Worm (Caenorhabditis elegans) whole organism, L4/young adult: ENCODE data around the gene F01D5.3.

Experiments
- W03F9.2 ChIP-seq: fragments of 150-350 bp; optimal IDR thresholded peaks from 2 replicates; lab custom pipeline; 2014; ENCODE audit warnings: missing biosample characterization, missing genetic modification characterization
- dao-5 ChIP-seq: sonication (generic microtip); optimal IDR thresholded peaks from 2 replicates; lab custom pipeline; 2016; ENCODE audit warnings: missing genotype, missing genetic modification characterization, moderate library complexity, missing compliant biosample characterization
- him-1 ChIP-seq: sonication (generic microtip); optimal IDR thresholded peaks from 2 replicates; lab custom pipeline; 2016; ENCODE audit warnings: missing genotype, missing genetic modification reagents, missing genetic modification characterization, missing compliant biosample characterization

Gene F01D5.3

DNA sequence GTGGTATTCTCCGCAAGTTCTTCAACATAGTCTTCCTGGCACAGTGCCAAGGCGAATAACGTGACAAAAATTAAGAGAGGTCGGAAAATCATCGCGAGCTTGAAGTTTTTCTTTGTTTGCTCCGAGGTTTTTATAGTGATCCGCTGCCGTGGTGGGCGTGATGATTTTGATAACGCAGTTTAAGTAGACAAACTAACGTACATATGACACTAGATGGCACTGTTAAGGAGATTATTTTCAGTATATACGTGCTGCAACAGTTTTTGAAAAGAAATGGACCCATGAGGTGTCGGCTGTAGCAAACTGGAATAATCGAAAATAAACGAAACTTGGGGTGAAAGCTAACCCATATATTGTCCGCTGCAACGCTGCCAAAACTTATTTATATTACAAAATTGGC is 2.3 kb upstream of the F01D5.3 start, which contains the start of gene F01D5.5:
Gene F01D5.5, minus strand, starts transcription at position 101 of the 400 bp plus-strand sequence.
- no peak for TF ChIP-seq W03F9.2 (tag; lab: Kevin White, UChicago)
- TF ChIP-seq dao-5 (tag; lab: Kevin White, UChicago), result no peak
- no peak for TF ChIP-seq him-1 (tag; lab: Kevin White, UChicago)

DNA sequence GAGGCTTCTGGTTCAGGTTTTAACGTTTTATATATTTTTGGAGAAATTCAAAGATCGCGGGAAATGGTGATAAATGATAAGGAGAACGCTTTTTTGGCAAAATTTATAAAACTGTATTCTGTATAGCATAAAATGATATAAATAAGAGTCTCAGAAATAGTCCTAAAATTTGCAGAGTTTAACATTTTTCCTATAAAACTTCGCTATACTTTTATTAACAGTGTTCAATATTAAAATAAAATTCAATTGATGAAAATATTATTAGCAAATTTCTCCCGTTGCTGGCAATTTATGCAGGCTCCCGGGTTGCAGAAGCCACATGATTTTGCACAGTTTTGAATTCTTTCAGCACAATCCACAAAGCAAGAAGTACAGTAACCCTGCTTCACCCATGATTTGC is 980 bp downstream of the F01D5.3 start, which contains the start of gene F01D5.2:
Gene F01D5.2, minus strand, starts transcription at position 101 of the 400 bp plus-strand sequence.
- TF ChIP-seq him-1 (tag; lab: Kevin White, UChicago), result no peak
- no peak for TF ChIP-seq W03F9.2 (tag; lab: Kevin White, UChicago)
- TF ChIP-seq dao-5 (tag; lab: Kevin White, UChicago), result no peak

DNA sequence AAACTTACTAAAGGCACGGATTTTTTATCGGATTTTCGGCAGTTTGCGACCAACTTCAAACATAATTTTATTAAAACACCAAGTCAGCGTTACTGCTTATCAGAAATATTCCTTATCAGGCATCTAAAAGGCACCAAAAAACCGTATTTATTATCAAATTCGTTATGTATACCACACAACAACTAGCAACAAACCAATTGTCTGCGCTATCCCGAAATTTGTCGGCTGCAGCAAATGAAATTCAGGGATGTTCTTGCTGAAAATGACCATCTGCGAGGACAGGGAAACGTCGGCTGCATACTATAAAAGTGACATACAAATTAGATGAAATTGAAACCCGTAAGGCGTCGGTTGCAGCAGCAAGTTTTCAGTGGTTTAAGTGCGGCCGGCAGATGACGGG is 2.0 kb downstream of the F01D5.3 start:
- TF ChIP-seq him-1 (tag; lab: Kevin White, UChicago) (no peak), dao-5 (tag; lab: Kevin White, UChicago) (no peak), W03F9.2 (tag; lab: Kevin White, UChicago) (no peak)

DNA sequence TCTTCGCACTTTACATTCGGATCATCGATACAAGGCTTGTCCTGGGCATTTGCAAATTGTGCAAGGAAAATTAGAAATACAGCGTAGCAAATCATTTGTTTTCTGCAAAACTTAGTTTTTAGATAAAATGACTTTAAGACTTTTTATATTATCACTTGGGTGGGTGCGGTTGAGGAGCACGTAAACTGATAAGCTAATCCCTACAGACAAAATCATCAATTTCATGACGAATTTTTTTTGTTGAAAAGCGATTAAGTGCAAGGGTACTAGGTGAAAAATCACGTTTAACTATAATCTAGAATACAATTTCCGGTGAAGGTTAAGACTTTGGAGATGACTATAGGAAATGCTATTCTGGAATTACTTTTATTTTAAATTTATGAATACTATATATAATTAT is 2.5 kb downstream of the F01D5.3 start, which contains the start of gene F01D5.1:
Gene F01D5.1, minus strand, starts transcription at position 105 of the 400 bp plus-strand sequence.
- no peak for TF ChIP-seq dao-5 (tag; lab: Kevin White, UChicago)
- no peak for TF ChIP-seq W03F9.2 (tag; lab: Kevin White, UChicago)
- no peak for TF ChIP-seq him-1 (tag; lab: Kevin White, UChicago)

DNA sequence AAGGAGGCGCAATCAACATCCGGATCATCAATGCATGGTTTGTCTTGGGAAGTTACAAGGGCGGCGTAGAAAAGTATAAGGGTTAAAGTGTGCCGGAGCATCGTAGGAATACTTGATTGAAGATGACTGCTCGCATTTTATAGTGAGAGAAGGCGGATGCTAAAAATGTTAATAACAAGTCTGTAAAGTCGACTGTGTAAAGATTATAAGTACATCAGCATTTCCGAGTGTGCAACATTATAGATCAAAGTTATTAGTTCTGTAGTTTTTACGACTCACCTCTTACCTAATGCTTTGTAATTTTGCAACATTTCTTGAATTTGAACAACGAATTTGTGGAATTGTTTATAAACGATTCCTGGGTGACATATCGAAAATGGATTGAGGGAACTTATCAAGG is 5.0 kb downstream of the F01D5.3 start, which contains the start of gene Y39G8B.7:
Gene Y39G8B.7, minus strand, starts transcription at position 101 of the 400 bp plus-strand sequence.
- no peak for TF ChIP-seq W03F9.2 (tag; lab: Kevin White, UChicago)

DNA sequence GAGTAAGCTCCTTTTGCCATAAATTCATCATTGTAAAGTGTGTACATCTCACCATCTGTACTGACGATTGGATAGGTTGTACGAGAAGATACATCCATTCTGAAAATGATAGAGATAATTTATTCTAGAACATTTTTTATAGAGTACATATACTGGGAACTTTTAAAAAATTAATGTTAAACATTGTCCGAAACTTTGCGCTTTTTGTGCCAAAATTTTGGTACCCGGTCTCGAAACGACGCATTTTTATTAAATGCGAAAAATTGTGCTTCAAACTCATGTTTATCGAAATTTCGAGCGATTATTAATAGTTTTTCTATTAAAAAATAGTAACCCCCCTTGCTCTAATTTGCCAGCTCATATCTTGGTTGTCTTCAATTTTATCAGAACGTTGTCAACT is 8.2 kb downstream of the F01D5.3 start, which contains the start of gene Y39G8B.5:
Gene Y39G8B.5, minus strand, starts transcription at position 101 of the 400 bp plus-strand sequence.
- TF ChIP-seq him-1 (tag; lab: Kevin White, UChicago) (no peak), dao-5 (tag; lab: Kevin White, UChicago) (no peak), W03F9.2 (tag; lab: Kevin White, UChicago) (no peak)

DNA sequence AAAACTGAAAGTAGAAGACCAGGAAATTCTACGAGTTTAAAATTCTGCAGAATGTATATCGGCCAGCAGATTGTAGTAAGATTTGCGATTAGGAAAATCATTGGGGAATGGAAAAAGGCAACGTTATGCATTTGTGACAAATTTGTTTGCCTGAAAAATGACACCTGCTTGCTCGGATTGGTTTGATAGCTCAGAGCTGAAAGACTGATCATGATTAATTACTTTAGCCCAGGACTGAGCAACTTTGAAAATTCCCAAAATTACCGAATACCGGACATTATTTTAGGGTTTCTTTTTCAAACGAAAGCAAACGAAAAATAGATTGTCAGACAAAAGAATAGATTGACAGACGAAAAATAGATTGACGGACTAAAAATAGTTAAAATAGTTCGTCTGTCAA is 15.4 kb downstream of the F01D5.3 start, which contains the start of gene sre-47:
Gene sre-47, minus strand, starts transcription at position 101 of the 400 bp plus-strand sequence.
- no peak for TF ChIP-seq W03F9.2 (tag; lab: Kevin White, UChicago)
- no peak for TF ChIP-seq dao-5 (tag; lab: Kevin White, UChicago)
- TF ChIP-seq him-1 (tag; lab: Kevin White, UChicago), result no peak

DNA sequence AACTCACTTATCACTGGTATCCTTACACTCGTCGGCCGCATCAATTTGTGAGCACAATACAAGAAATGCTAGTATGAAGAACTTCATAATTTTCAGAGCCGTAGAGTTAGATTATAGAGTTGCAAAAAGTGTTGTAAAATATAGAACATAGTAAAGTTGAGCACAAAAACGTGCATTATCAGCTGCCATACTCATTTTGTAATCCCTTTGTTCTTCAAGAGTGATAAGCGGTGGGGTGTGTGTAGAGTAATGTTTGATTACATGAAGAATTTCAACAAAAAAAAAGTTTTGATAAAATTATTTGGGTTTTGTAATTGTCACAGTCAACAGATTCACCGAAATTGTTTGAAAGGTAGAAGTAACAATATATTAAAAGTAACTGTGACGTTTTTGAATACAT is 17.0 kb downstream of the F01D5.3 start, which contains the start of the genes Y39G8B.13 and Y39G8B.10:
Gene Y39G8B.13, minus strand, starts transcription at position 125 of the 400 bp plus-strand sequence.
Gene Y39G8B.10, minus strand, starts transcription at position 193 of the 400 bp plus-strand sequence.
- TF ChIP-seq W03F9.2 (tag; lab: Kevin White, UChicago) (no peak), him-1 (tag; lab: Kevin White, UChicago) (no peak), dao-5 (tag; lab: Kevin White, UChicago) (no peak)

DNA sequence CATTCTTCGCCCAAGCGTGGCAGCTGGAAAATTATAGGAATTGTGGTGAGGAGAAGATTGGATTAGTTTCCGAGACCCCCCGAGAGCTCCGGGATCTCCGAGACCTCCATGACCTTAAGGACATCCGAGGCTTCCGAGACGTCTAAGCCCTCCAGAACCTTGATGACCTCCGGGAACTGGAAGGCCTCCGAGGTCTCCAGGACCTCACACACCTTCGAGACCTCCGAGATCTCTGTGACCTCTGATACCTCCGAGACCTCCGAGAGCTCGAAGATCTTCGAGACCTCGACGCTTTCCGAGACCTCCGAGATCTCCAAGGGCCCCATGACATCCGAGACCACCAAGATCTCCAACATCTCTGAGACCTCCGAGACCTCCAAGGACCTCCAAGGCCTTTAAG is 17.7 kb downstream of the F01D5.3 start:
- no peak for TF ChIP-seq dao-5 (tag; lab: Kevin White, UChicago)
- no peak for TF ChIP-seq him-1 (tag; lab: Kevin White, UChicago)
- TF ChIP-seq W03F9.2 (tag; lab: Kevin White, UChicago), result no peak

DNA sequence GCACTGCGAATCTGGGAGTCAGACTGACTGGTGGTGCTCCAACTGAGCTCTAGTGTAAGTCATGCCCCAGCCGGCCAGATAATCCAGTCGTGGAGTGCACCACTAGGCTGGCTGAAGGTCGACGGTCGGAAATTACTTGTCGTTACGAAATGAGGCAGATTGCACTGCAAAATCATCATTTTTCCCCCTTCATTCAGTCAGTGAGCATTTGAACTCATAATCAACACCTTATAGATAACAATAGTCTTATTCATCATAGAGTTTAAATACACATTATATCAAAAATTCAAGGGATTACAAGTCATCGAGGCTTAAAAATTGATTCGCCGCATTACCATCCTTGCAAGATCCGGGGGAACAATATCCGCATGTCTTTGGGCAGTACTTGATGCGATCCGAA is 18.1 kb downstream of the F01D5.3 start:
- no peak for TF ChIP-seq dao-5 (tag; lab: Kevin White, UChicago)
- TF ChIP-seq W03F9.2 (tag; lab: Kevin White, UChicago), result no peak
- no peak for TF ChIP-seq him-1 (tag; lab: Kevin White, UChicago)

DNA sequence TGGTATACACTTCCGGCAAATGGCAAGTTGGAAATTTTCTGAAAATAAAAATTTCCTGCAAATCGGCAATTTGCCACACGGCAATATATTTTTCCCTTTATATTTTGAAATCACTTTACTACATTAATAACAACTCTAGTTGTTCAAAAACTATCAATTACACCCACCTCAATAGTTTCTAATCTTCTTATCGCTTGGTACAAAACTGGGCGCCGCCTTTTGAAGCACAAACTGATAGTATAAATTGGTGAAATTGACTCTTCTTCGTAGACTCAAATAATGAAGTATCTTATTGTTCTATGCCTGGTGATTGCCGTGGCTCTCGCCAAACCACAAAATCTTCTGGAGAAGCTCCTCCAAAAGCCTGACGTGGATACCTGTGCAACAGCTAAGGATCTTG is 18.8 kb downstream of the F01D5.3 start, which contains the start of gene Y39G8B.9:
Gene Y39G8B.9, plus strand, starts transcription at position 269 of the 400 bp plus-strand sequence.
- TF ChIP-seq dao-5 (tag; lab: Kevin White, UChicago), result no peak
- TF ChIP-seq W03F9.2 (tag; lab: Kevin White, UChicago), result no peak
- TF ChIP-seq him-1 (tag; lab: Kevin White, UChicago), result no peak

DNA sequence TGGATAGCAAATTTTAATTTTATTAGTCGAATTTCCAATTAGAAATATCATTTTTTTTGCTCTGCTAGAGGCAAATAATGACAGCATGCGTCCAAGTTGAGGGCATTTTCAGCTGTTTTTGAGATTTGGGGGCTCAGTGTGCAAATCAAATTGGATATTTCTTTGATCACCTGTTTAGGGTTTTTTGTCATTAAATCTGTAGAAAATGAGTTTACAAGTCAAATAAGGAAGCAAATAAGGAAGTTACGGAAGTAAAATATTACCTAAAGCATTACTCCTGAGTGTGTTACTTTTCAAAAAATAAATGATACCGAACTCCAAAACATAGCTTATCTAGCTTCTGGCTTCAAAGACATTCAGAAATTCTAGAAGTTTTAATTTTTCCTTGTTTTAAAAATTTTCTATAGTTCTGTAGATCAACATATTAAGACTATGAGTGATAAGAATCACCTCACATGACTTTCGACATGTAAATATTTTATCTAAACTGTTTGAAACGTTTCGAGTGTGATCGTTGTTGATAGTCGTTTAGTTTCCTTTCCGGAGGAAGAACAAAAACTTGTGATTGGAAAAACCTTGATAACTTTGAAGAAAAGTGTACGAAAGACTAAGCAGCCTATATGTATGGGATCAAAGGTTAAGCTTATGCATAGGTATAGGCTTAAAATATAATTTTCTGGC is 20.0 kb downstream of the F01D5.3 start, which contains the start of gene sre-48:
Gene sre-48, minus strand, starts transcription at position 51 of the 681 bp plus-strand sequence.
- no peak for TF ChIP-seq W03F9.2 (tag; lab: Kevin White, UChicago)
- TF ChIP-seq dao-5 (tag; lab: Kevin White, UChicago), result no peak
- no peak for TF ChIP-seq him-1 (tag; lab: Kevin White, UChicago)

DNA sequence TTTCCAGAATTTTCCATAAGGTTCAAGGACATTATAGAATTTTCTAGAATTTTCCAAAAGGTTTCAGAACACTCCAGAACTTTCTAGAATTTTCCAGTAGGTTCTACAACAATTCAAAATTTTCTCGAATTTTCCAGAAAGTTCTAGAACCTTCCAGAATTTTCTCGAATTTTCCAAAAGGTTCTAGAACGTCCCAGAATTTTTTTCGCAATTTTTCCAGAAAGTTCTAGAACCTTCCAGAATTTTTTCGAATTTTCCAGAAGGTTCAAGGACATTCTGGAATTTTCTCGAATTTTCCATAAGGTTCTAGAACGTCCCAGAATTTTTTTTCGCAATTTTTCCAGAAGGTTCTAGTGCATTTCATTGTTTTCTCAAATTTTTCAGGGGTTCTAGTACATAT is 22.2 kb downstream of the F01D5.3 start:
- TF ChIP-seq him-1 (tag; lab: Kevin White, UChicago), result no peak
- no peak for TF ChIP-seq dao-5 (tag; lab: Kevin White, UChicago)
- TF ChIP-seq W03F9.2 (tag; lab: Kevin White, UChicago), result no peak
